Fruit fly (Drosophila melanogaster) whole organism, embryonic: ENCODE data around the gene CG8034.
A peak's percentile ranks its signal among the peaks of the same experiment; 100 is the strongest.

ENCODE experiments used
- ATbp ChIP-seq: fragments of 200-800 bp; sonication (Bioruptor generic); optimal IDR thresholded peaks from 2 replicates; lab custom pipeline; 2017; ENCODE audit warnings: missing biosample characterization, mild to moderate bottlenecking, missing genetic modification characterization, missing genetic modification reagents
- Abd-B ChIP-seq: fragments of 200-800 bp; sonication (Bioruptor generic); optimal IDR thresholded peaks from 2 replicates; lab custom pipeline; 2018; ENCODE audit warnings: missing biosample characterization, mild to moderate bottlenecking, missing genetic modification characterization, moderate library complexity
- B-H2 ChIP-seq: fragments of 200-800 bp; sonication (Bioruptor generic); optimal IDR thresholded peaks from 2 replicates; lab custom pipeline; 2018; ENCODE audit warnings: missing biosample characterization, mild to moderate bottlenecking, missing genetic modification characterization
- CG10147 ChIP-seq: fragments of 200-800 bp; sonication (Bioruptor generic); optimal IDR thresholded peaks from 2 replicates; lab custom pipeline; 2019; ENCODE audit warnings: missing biosample characterization, mild to moderate bottlenecking, missing genetic modification characterization, moderate library complexity
- CG10274 ChIP-seq: fragments of 200-800 bp; sonication (Bioruptor generic); optimal IDR thresholded peaks from 3 replicates; lab custom pipeline; 2017; ENCODE audit warnings: missing biosample characterization, mild to moderate bottlenecking, missing genetic modification characterization
- CG12219 ChIP-seq: fragments of 200-800 bp; sonication (Bioruptor generic); optimal IDR thresholded peaks from 3 replicates; lab custom pipeline; 2018; ENCODE audit warnings: missing biosample characterization, mild to moderate bottlenecking, missing genetic modification characterization
- CG13123 ChIP-seq: fragments of 200-800 bp; sonication (Bioruptor generic); optimal IDR thresholded peaks from 2 replicates; lab custom pipeline; 2016; ENCODE audit warnings: missing biosample characterization, missing genetic modification characterization
- CG13775 ChIP-seq: fragments of 200-800 bp; sonication (Bioruptor generic); optimal IDR thresholded peaks from 3 replicates; lab custom pipeline; 2017; ENCODE audit warnings: missing biosample characterization, mild to moderate bottlenecking, missing genetic modification characterization
- CG1603 ChIP-seq: fragments of 200-800 bp; sonication (Bioruptor generic); optimal IDR thresholded peaks from 2 replicates; lab custom pipeline; 2019; ENCODE audit warnings: missing biosample characterization, mild to moderate bottlenecking, missing genetic modification characterization, moderate library complexity
- CG17186 ChIP-seq: fragments of 200-800 bp; sonication (Bioruptor generic); optimal IDR thresholded peaks from 3 replicates; lab custom pipeline; 2017; ENCODE audit warnings: missing biosample characterization, missing genetic modification reagents, missing genetic modification characterization
- CG17612 ChIP-seq: fragments of 200-800 bp; sonication (Bioruptor generic); IDR thresholded peaks from 2 replicates; pipeline ENCODE4 v1.3.6; 2022; ENCODE audit warnings: missing biosample characterization, missing genetic modification characterization
- CG17829 ChIP-seq: fragments of 200-800 bp; optimal IDR thresholded peaks from 2 replicates; lab custom pipeline; 2019; ENCODE audit warnings: missing biosample characterization, mild to moderate bottlenecking, missing genetic modification characterization, moderate library complexity
- CG2875 ChIP-seq: fragments of 200-800 bp; sonication (Bioruptor generic); optimal IDR thresholded peaks from 2 replicates; lab custom pipeline; 2017; ENCODE audit warnings: missing biosample characterization, mild to moderate bottlenecking, missing genetic modification characterization, missing genetic modification reagents
- CG3065 ChIP-seq: fragments of 200-800 bp; sonication (Bioruptor generic); optimal IDR thresholded peaks from 2 replicates; lab custom pipeline; 2016; ENCODE audit warnings: missing biosample characterization, missing genetic modification characterization
- CG32772 ChIP-seq: fragments of 200-800 bp; sonication (Bioruptor generic); IDR thresholded peaks from 2 replicates; pipeline ENCODE4 v1.3.6; 2022; ENCODE audit warnings: missing biosample characterization, missing genetic modification characterization
- CG33213 ChIP-seq: fragments of 200-800 bp; sonication (Bioruptor generic); optimal IDR thresholded peaks from 3 replicates; lab custom pipeline; 2016; ENCODE audit warnings: missing biosample characterization, missing genetic modification characterization
- CG4328 ChIP-seq: fragments of 200-800 bp; sonication (Bioruptor generic); optimal IDR thresholded peaks from 3 replicates; lab custom pipeline; 2017; ENCODE audit warnings: missing biosample characterization, missing genetic modification reagents, missing genetic modification characterization
- CG4424 ChIP-seq: fragments of 200-800 bp; sonication (Bioruptor generic); optimal IDR thresholded peaks from 3 replicates; lab custom pipeline; 2016; ENCODE audit warnings: missing biosample characterization, missing genetic modification characterization
- CG4617 ChIP-seq: fragments of 200-800 bp; sonication (Bioruptor generic); optimal IDR thresholded peaks from 3 replicates; lab custom pipeline; 2016; ENCODE audit warnings: missing biosample characterization, missing genetic modification characterization, borderline replicate concordance
- CG8359 ChIP-seq: fragments of 200-800 bp; sonication (Bioruptor generic); optimal IDR thresholded peaks from 2 replicates; lab custom pipeline; 2017; ENCODE audit warnings: missing biosample characterization, mild to moderate bottlenecking, missing genetic modification characterization, borderline replicate concordance
- CTCF ChIP-seq: fragments of 200-800 bp; sonication (Bioruptor generic); optimal IDR thresholded peaks from 2 replicates; lab custom pipeline; 2017; ENCODE audit warnings: missing biosample characterization, mild to moderate bottlenecking, missing genetic modification characterization, moderate library complexity
- D19B ChIP-seq: fragments of 200-800 bp; sonication (Bioruptor generic); optimal IDR thresholded peaks from 2 replicates; lab custom pipeline; 2017; ENCODE audit warnings: missing biosample characterization, mild to moderate bottlenecking, missing genetic modification characterization
- ERR ChIP-seq: fragments of 200-800 bp; sonication (Bioruptor generic); optimal IDR thresholded peaks from 2 replicates; lab custom pipeline; 2016; ENCODE audit warnings: missing biosample characterization, missing genetic modification characterization
- Elba2 ChIP-seq: fragments of 200-800 bp; sonication (Bioruptor generic); optimal IDR thresholded peaks from 3 replicates; lab custom pipeline; 2016; ENCODE audit warnings: missing biosample characterization, missing genetic modification characterization
- H15 ChIP-seq: fragments of 200-800 bp; sonication (Bioruptor generic); IDR thresholded peaks from 3 replicates; pipeline ENCODE4 v1.3.6; 2022; ENCODE audit warnings: missing biosample characterization, missing genetic modification characterization
- Hr3 ChIP-seq: fragments of 200-800 bp; sonication (Bioruptor generic); optimal IDR thresholded peaks from 3 replicates; lab custom pipeline; 2016; ENCODE audit warnings: missing biosample characterization, missing genetic modification characterization
- Myb ChIP-seq: fragments of 200-800 bp; sonication (Bioruptor generic); optimal IDR thresholded peaks from 2 replicates; lab custom pipeline; 2016; ENCODE audit warnings: missing biosample characterization, missing genetic modification characterization
- Nf-YB ChIP-seq: fragments of 200-800 bp; sonication (Bioruptor generic); optimal IDR thresholded peaks from 3 replicates; lab custom pipeline; 2019; ENCODE audit warnings: missing biosample characterization, mild to moderate bottlenecking, missing genetic modification characterization, moderate library complexity
- PHDP ChIP-seq: fragments of 200-800 bp; sonication (Bioruptor generic); optimal IDR thresholded peaks from 3 replicates; lab custom pipeline; 2018; ENCODE audit warnings: missing biosample characterization, mild to moderate bottlenecking, missing genetic modification characterization, moderate library complexity
- Pdp1 ChIP-seq, 2 experiments: fragments of 200-800 bp; sonication (Bioruptor generic); optimal IDR thresholded peaks; 3 replicates each; lab custom pipeline; 2016; ENCODE audit warnings: missing biosample characterization in 2 of 2, missing genetic modification characterization in 2 of 2, mild to moderate bottlenecking in 1 of 2, moderate library complexity in 1 of 2
- Poxn ChIP-seq: fragments of 200-800 bp; sonication (Bioruptor generic); IDR thresholded peaks from 2 replicates; pipeline ENCODE4 v1.3.6; 2022; ENCODE audit warnings: missing biosample characterization, missing genetic modification characterization
- Ravus ChIP-seq: fragments of 200-800 bp; sonication (Bioruptor generic); IDR thresholded peaks from 2 replicates; pipeline ENCODE4 v1.3.6; 2022; ENCODE audit warnings: missing biosample characterization, missing genetic modification characterization
- Rfx ChIP-seq: fragments of 200-800 bp; sonication (Bioruptor generic); IDR thresholded peaks from 2 replicates; pipeline ENCODE4 v1.3.6; 2022; ENCODE audit warnings: missing biosample characterization, missing genetic modification characterization
- ash1 ChIP-seq: fragments of 200-800 bp; sonication (Bioruptor generic); optimal IDR thresholded peaks from 2 replicates; lab custom pipeline; 2018; ENCODE audit warnings: missing biosample characterization, mild to moderate bottlenecking, missing genetic modification characterization
- cato ChIP-seq: fragments of 200-800 bp; sonication (Bioruptor generic); optimal IDR thresholded peaks from 2 replicates; lab custom pipeline; 2016; ENCODE audit warnings: missing biosample characterization, missing genetic modification characterization, borderline replicate concordance
- crol ChIP-seq: fragments of 200-800 bp; sonication (Bioruptor generic); IDR thresholded peaks from 2 replicates; pipeline ENCODE4 v1.3.6; 2022; ENCODE audit warnings: missing biosample characterization, missing genetic modification characterization
- dati ChIP-seq: fragments of 200-800 bp; sonication (Bioruptor generic); IDR thresholded peaks from 2 replicates; pipeline ENCODE4 v1.3.6; 2022; ENCODE audit warnings: missing biosample characterization, missing genetic modification characterization
- dm ChIP-seq: fragments of 200-800 bp; sonication (Bioruptor generic); optimal IDR thresholded peaks from 3 replicates; lab custom pipeline; 2016; ENCODE audit warnings: missing biosample characterization, missing genetic modification characterization
- emc ChIP-seq: fragments of 200-800 bp; sonication (Bioruptor generic); optimal IDR thresholded peaks from 2 replicates; lab custom pipeline; 2016; ENCODE audit warnings: missing biosample characterization, missing genetic modification characterization
- fd102C ChIP-seq: fragments of 200-800 bp; sonication (Bioruptor generic); optimal IDR thresholded peaks from 2 replicates; lab custom pipeline; 2018; ENCODE audit warnings: missing biosample characterization, mild to moderate bottlenecking, missing genetic modification characterization, moderate library complexity
- ind ChIP-seq: fragments of 200-800 bp; sonication (Bioruptor generic); optimal IDR thresholded peaks from 3 replicates; lab custom pipeline; 2016; ENCODE audit warnings: missing biosample characterization, missing genetic modification characterization
- lov ChIP-seq, 2 experiments: fragments of 200-800 bp in 1 of 2; fragments of >200 bp in 1 of 2; sonication (Bioruptor generic) in 1 of 2; IDR thresholded peaks in 1 of 2; optimal IDR thresholded peaks in 1 of 2; 2 replicates in 1 of 2; 3 replicates in 1 of 2; pipeline versions ENCODE4 v1.3.6 to Lab custom; 2017 to 2022; ENCODE audit warnings: missing biosample characterization in 1 of 2, missing genetic modification characterization in 1 of 2
- maf-S ChIP-seq: fragments of 200-800 bp; sonication (Bioruptor generic); optimal IDR thresholded peaks from 2 replicates; lab custom pipeline; 2016; ENCODE audit warnings: missing biosample characterization, missing genetic modification characterization
- odd ChIP-seq: fragments of 200-800 bp; sonication (Bioruptor generic); optimal IDR thresholded peaks from 2 replicates; lab custom pipeline; 2017; ENCODE audit warnings: missing biosample characterization, mild to moderate bottlenecking, missing genetic modification characterization
- pho ChIP-seq: fragments of 200-800 bp; sonication (Bioruptor generic); optimal IDR thresholded peaks from 2 replicates; lab custom pipeline; 2016; ENCODE audit warnings: missing biosample characterization, missing genetic modification characterization
- rib ChIP-seq: fragments of 200-800 bp; sonication (Bioruptor generic); IDR thresholded peaks from 2 replicates; pipeline ENCODE4 v1.3.6; 2022; ENCODE audit warnings: missing biosample characterization, missing genetic modification characterization
- schlank ChIP-seq: fragments of 200-800 bp; sonication (Bioruptor generic); optimal IDR thresholded peaks from 2 replicates; lab custom pipeline; 2018; ENCODE audit warnings: missing biosample characterization, mild to moderate bottlenecking, missing genetic modification characterization
- sens-2 ChIP-seq: fragments of 200-800 bp; sonication (Bioruptor generic); IDR thresholded peaks from 2 replicates; pipeline ENCODE4 v1.3.6; 2022; ENCODE audit warnings: missing biosample characterization, missing genetic modification characterization
- sob ChIP-seq: fragments of 200-800 bp; sonication (Bioruptor generic); IDR thresholded peaks from 2 replicates; pipeline ENCODE4 v1.3.6; 2022; ENCODE audit warnings: missing biosample characterization, missing genetic modification characterization
- tio ChIP-seq: fragments of 200-800 bp; sonication (Bioruptor generic); optimal IDR thresholded peaks from 2 replicates; lab custom pipeline; 2017; ENCODE audit warnings: missing biosample characterization, missing genetic modification characterization, inconsistent platforms
- tll ChIP-seq, 2 experiments: fragments of 200-800 bp in 1 of 2; fragments of >200 bp in 1 of 2; sonication (Bioruptor generic) in 1 of 2; optimal IDR thresholded peaks; 2 replicates each; lab custom pipeline; 2017 to 2019; ENCODE audit warnings: missing biosample characterization in 2 of 2, missing genetic modification characterization in 2 of 2, mild to moderate bottlenecking in 1 of 2, moderate library complexity in 1 of 2

Gene CG8034

dm6 chrX:19323835-19324133, 25.8 kb upstream of the CG8034 start (continued):
- peak; percentile 57 for TF ChIP-seq Ravus (GFP tag; lab: Robert Waterston, UW)
- TF ChIP-seq CG3065 (GFP tag; lab: Kevin White, UChicago): peak; percentile 7
- peak; percentile 49 for TF ChIP-seq tio (GFP tag; lab: Kevin White, UChicago)
- TF ChIP-seq Myb (GFP tag; lab: Kevin White, UChicago): peak; percentile 53
- TF ChIP-seq CG12219: peak; percentile 72
- peak; percentile 65 for TF ChIP-seq CG4424 (GFP tag; lab: Kevin White, UChicago)
- peak; percentile 0 for TF ChIP-seq CG33213
- peak; percentile 57 for TF ChIP-seq odd (GFP tag; lab: Kevin White, UChicago)
- TF ChIP-seq schlank (tag; lab: Kevin White, UChicago): peak; percentile 82
- TF ChIP-seq CG10274 (GFP tag; lab: Kevin White, UChicago): peak; percentile 74
- TF ChIP-seq CG13775: peak; percentile 83
- TF ChIP-seq dati (GFP tag; lab: Robert Waterston, UW): no peak
- no peak for TF ChIP-seq lov (optimal IDR thresholded peaks at IDR 0.05; lab: Kevin White, UChicago)
- TF ChIP-seq lov (GFP tag; IDR thresholded peaks at IDR 0.05; lab: Robert Waterston, UW): 0 out of 3 replicates have a peak, but pooled peaks have one; percentile 18
- TF ChIP-seq rib (GFP tag; lab: Robert Waterston, UW): peak; percentile 91
- TF ChIP-seq Nf-YB (GFP tag; lab: Kevin White, UChicago): peak; percentile 53
- TF ChIP-seq pho: peak; percentile 84
- TF ChIP-seq cato: no peak
- peak; percentile 68 for TF ChIP-seq CG17612 (GFP tag; lab: Robert Waterston, UW)
- peak; percentile 83 for TF ChIP-seq CG32772
- peak; percentile 86 for TF ChIP-seq sob
- TF ChIP-seq B-H2 (GFP tag; lab: Kevin White, UChicago): peak; percentile 47
- TF ChIP-seq maf-S (GFP tag; lab: Kevin White, UChicago): peak; percentile 52
- TF ChIP-seq CG1603 (tag; lab: Kevin White, UChicago): peak; percentile 80
- peak; percentile 19 for TF ChIP-seq CG17186 (GFP tag; lab: Kevin White, UChicago)
- peak; percentile 81 for TF ChIP-seq ind (GFP tag; lab: Kevin White, UChicago)
- peak; percentile 36 for TF ChIP-seq CTCF (GFP tag; lab: Kevin White, UChicago)
- peak; percentile 77 for TF ChIP-seq Hr3 (GFP tag; lab: Kevin White, UChicago)
- TF ChIP-seq CG17829 (tag; lab: Kevin White, UChicago): peak; percentile 79
- TF ChIP-seq D19B (GFP tag; lab: Kevin White, UChicago): peak; percentile 71
- peak; percentile 79 for TF ChIP-seq CG10147 (GFP tag; lab: Kevin White, UChicago)
- TF ChIP-seq CG4617 (GFP tag; lab: Kevin White, UChicago): peak; percentile 18
- TF ChIP-seq tll (GFP tag; optimal IDR thresholded peaks at IDR 0.05; lab: Kevin White, UChicago): no peak
- TF ChIP-seq CG13123 (GFP tag; lab: Kevin White, UChicago): peak; percentile 53
- peak; percentile 24 for TF ChIP-seq CG2875
- peak; percentile 87 for TF ChIP-seq PHDP (tag; lab: Kevin White, UChicago)
- no peak for TF ChIP-seq fd102C
- TF ChIP-seq Pdp1 (GFP tag; optimal IDR thresholded peaks at IDR 0.05; lab: Kevin White, UChicago): peak; percentile 43 to 74
- peak; percentile 69 for TF ChIP-seq H15 (GFP tag; lab: Robert Waterston, UW)
- TF ChIP-seq emc (GFP tag; lab: Kevin White, UChicago): peak; percentile 3
- TF ChIP-seq sens-2 (GFP tag; lab: Robert Waterston, UW): peak; percentile 61
- TF ChIP-seq ERR: peak; percentile 69
- peak; percentile 40; the same call in 1 of the 2 replicates for TF ChIP-seq crol (GFP tag; lab: Robert Waterston, UW)
- no peak for TF ChIP-seq ash1 (GFP tag; lab: Kevin White, UChicago)
- peak; percentile 77 for TF ChIP-seq ATbp (GFP tag; lab: Kevin White, UChicago)
- TF ChIP-seq Rfx: peak; percentile 93
- TF ChIP-seq Elba2 (GFP tag; lab: Kevin White, UChicago): no peak
- peak; percentile 35 for TF ChIP-seq CG8359 (GFP tag; lab: Kevin White, UChicago)
- TF ChIP-seq dm (GFP tag; lab: Kevin White, UChicago): peak; percentile 55
- TF ChIP-seq Abd-B (GFP tag; lab: Kevin White, UChicago): peak; percentile 38
- TF ChIP-seq CG4328 (GFP tag; lab: Kevin White, UChicago): peak; percentile 50
- peak; percentile 79 for TF ChIP-seq Poxn
